Worm (Caenorhabditis elegans) whole organism, L1 larva: Measurements from ENCODE around the gene R107.9.

Experiments used
- ama-1 ChIP-seq: fragments of 150-350 bp; optimal IDR thresholded peaks from 2 replicates; lab custom pipeline; 2014
- dpl-1 ChIP-seq, 3 experiments: fragments of 150-350 bp in 2 of 3; sonication (generic microtip) in 1 of 3; optimal IDR thresholded peaks; 2 replicates each; lab custom pipeline; 2014 to 2017; ENCODE audit warnings: missing biosample characterization in 3 of 3, missing genetic modification characterization in 3 of 3, missing genetic modification reagents in 3 of 3
- mef-2 ChIP-seq: fragments of 150-350 bp; optimal IDR thresholded peaks from 2 replicates; lab custom pipeline; 2014; ENCODE audit warnings: missing biosample characterization, missing genetic modification characterization
- nhr-11 ChIP-seq: fragments of 150-350 bp; optimal IDR thresholded peaks from 2 replicates; lab custom pipeline; 2014; ENCODE audit warnings: missing biosample characterization, missing genetic modification characterization

- TF ChIP-seq nhr-11 (tag; lab: Kevin White, UChicago) (no peak), mef-2 (no peak), ama-1 (lab: Kevin White, UChicago) (no peak), dpl-1 (GFP tag; optimal IDR thresholded peaks at IDR 0.05; lab: Kevin White, UChicago) (no peak)
Measured at ce11 chrIII:9001899-9002298, 35.9 kb upstream of the R107.9 start, which contains the start of gene rpn-6.2.
